Worm (Caenorhabditis elegans): ENCODE measurements around the gene irld-67.

DNA sequence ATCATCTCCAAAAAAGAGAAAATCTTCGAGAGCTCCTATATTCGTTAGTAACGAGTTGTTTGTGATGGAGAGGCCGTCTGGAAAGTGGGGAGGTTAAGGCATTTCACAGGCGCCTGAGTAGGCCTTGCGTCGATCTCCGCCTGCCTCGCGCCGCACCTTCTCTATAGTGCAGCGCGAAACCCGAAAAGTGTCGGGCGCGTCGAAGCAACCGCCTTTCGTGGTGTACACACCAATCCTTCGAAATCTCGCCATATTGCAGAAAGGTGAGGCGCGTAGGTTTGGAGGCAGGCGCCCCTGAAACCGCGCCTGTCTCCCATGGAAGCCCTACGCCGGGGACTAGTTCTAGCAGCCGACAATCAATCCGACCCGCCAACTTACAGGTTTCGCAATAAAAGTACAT is 4.4 kb downstream of the irld-67 start:
- 0 out of 2 replicates have a peak, but pooled peaks have one; percentile 12 for TF ChIP-seq egl-43 (GFP tag; IDR thresholded peaks at IDR 0.05)
- TF ChIP-seq pqm-1 (tag; optimal IDR thresholded peaks at IDR 0.05): no peak
- TF ChIP-seq spr-3 (GFP tag; optimal IDR thresholded peaks at IDR 0.05): no peak
- no peak for TF ChIP-seq nhr-6 (tag; optimal IDR thresholded peaks at IDR 0.05)
- TF ChIP-seq lin-15B (tag; optimal IDR thresholded peaks at IDR 0.05): no peak
- TF ChIP-seq daf-8 (GFP tag; IDR thresholded peaks at IDR 0.05): no peak
- TF ChIP-seq zip-11 (GFP tag; IDR thresholded peaks at IDR 0.05): no peak
- TF ChIP-seq madf-5 (GFP tag; IDR thresholded peaks at IDR 0.05): no peak
- no peak for TF ChIP-seq arid-1 (GFP tag; conservative IDR thresholded peaks at IDR 0.05)
